Fruit fly (Drosophila melanogaster) whole organism, adult: ENCODE measurements around the gene Slip1.
A peak's percentile ranks its signal among the peaks of the same experiment; 100 is the strongest.

Experiments
- CG11617 ChIP-seq: fragments of 200-800 bp; sonication (Bioruptor generic); optimal IDR thresholded peaks from 2 replicates; lab custom pipeline; 2017; ENCODE audit warnings: mild to moderate bottlenecking, missing biosample characterization, missing genetic modification reagents, missing genetic modification characterization
- CG12768 ChIP-seq: fragments of 200-800 bp; sonication (Bioruptor generic); optimal IDR thresholded peaks from 2 replicates; lab custom pipeline; 2017; ENCODE audit warnings: missing biosample characterization, missing genetic modification characterization, mild to moderate bottlenecking, moderate library complexity, missing genetic modification reagents
- CG14711 ChIP-seq: fragments of 200-800 bp; sonication (Bioruptor generic); optimal IDR thresholded peaks from 2 replicates; lab custom pipeline; 2018; ENCODE audit warnings: missing biosample characterization, mild to moderate bottlenecking, missing genetic modification characterization, moderate library complexity
- CG1620 ChIP-seq: fragments of 200-800 bp; sonication (Bioruptor generic); optimal IDR thresholded peaks from 2 replicates; lab custom pipeline; 2016; ENCODE audit warnings: missing biosample characterization, missing genetic modification characterization
- CG33017 ChIP-seq: fragments of 200-800 bp; sonication (Bioruptor generic); optimal IDR thresholded peaks from 2 replicates; lab custom pipeline; 2018; ENCODE audit warnings: missing biosample characterization, mild to moderate bottlenecking, missing genetic modification characterization, moderate library complexity
- CG5204 ChIP-seq: fragments of 200-800 bp; sonication (Bioruptor generic); optimal IDR thresholded peaks from 2 replicates; lab custom pipeline; 2016; ENCODE audit warnings: missing biosample characterization, missing genetic modification characterization
- CG7045 ChIP-seq: fragments of 200-800 bp; sonication (Bioruptor generic); optimal IDR thresholded peaks from 2 replicates; lab custom pipeline; 2017; ENCODE audit warnings: missing biosample characterization, mild to moderate bottlenecking, missing genetic modification characterization
- CG7101 ChIP-seq: fragments of 200-800 bp; sonication (Bioruptor generic); optimal IDR thresholded peaks from 2 replicates; lab custom pipeline; 2018; ENCODE audit warnings: missing biosample characterization, mild to moderate bottlenecking, missing genetic modification characterization, moderate library complexity
- Clk ChIP-seq: fragments of 200-800 bp; sonication (Bioruptor generic); optimal IDR thresholded peaks from 2 replicates; lab custom pipeline; 2017; ENCODE audit warnings: missing biosample characterization, missing genetic modification characterization
- Crg-1 ChIP-seq: fragments of 200-800 bp; sonication (Bioruptor generic); optimal IDR thresholded peaks from 2 replicates; lab custom pipeline; 2016; ENCODE audit warnings: missing biosample characterization, missing genetic modification characterization
- Hr96 ChIP-seq: fragments of 200-800 bp; sonication (Bioruptor generic); optimal IDR thresholded peaks from 2 replicates; lab custom pipeline; 2016; ENCODE audit warnings: missing biosample characterization, missing genetic modification characterization
- Mnt ChIP-seq: fragments of 200-800 bp; sonication (Bioruptor generic); optimal IDR thresholded peaks from 2 replicates; lab custom pipeline; 2016; ENCODE audit warnings: missing biosample characterization, mild to moderate bottlenecking, missing genetic modification characterization
- bab1 ChIP-seq: fragments of 200-800 bp; sonication (Bioruptor generic); optimal IDR thresholded peaks from 3 replicates; lab custom pipeline; 2019; ENCODE audit warnings: missing biosample characterization, mild to moderate bottlenecking, missing genetic modification characterization, moderate library complexity
- cic ChIP-seq: fragments of 200-800 bp; sonication (Bioruptor generic); optimal IDR thresholded peaks from 2 replicates; lab custom pipeline; 2017; ENCODE audit warnings: missing biosample characterization, mild to moderate bottlenecking, missing genetic modification characterization, moderate library complexity
- cnc ChIP-seq, 2 experiments: fragments of >200 bp; optimal IDR thresholded peaks; 2 replicates each; lab custom pipeline; 2017
- kay ChIP-seq: fragments of 200-800 bp; sonication (Bioruptor generic); peaks from one replicate; lab custom pipeline; 2016; ENCODE audit warnings: missing biosample characterization, missing genetic modification characterization, borderline replicate concordance
- ovo ChIP-seq: fragments of 200-800 bp; sonication (Bioruptor generic); optimal IDR thresholded peaks from 2 replicates; lab custom pipeline; 2016; ENCODE audit warnings: missing biosample characterization, missing genetic modification characterization
- pad ChIP-seq: fragments of 200-800 bp; sonication (Bioruptor generic); optimal IDR thresholded peaks from 3 replicates; lab custom pipeline; 2017; ENCODE audit warnings: missing biosample characterization, missing genetic modification characterization, mild to moderate bottlenecking, moderate library complexity, missing genetic modification reagents
- tj ChIP-seq: fragments of 200-800 bp; sonication (Bioruptor generic); optimal IDR thresholded peaks from 3 replicates; lab custom pipeline; 2017; ENCODE audit warnings: missing biosample characterization, mild to moderate bottlenecking, missing genetic modification characterization, moderate library complexity
- toe ChIP-seq: fragments of 200-800 bp; sonication (Bioruptor generic); optimal IDR thresholded peaks from 2 replicates; lab custom pipeline; 2016; ENCODE audit warnings: missing biosample characterization, missing genetic modification characterization

The Slip1 gene

dm6 chr4:659884-660846 lies 3.3 kb upstream of the Slip1 start, which contains the start of gene gw:
gw (minus strand) TSS chr4:660608.
- TF ChIP-seq CG11617 (peak; percentile 86), CG7045 (GFP tag; lab: Kevin White, UChicago) (peak; percentile 78), CG5204 (peak; percentile 84), ovo (GFP tag; lab: Kevin White, UChicago) (peak; percentile 84), CG12768 (GFP tag; lab: Kevin White, UChicago) (peak; percentile 75), CG33017 (tag; lab: Kevin White, UChicago) (peak; percentile 45), cnc (optimal IDR thresholded peaks at IDR 0.05; lab: Kevin White, UChicago) (peak in 1 of 2 experiments; percentile 57), bab1 (peak; percentile 73), toe (GFP tag; lab: Kevin White, UChicago) (peak; percentile 87), cic (GFP tag; lab: Kevin White, UChicago) (peak; percentile 67), Clk (GFP tag; lab: Kevin White, UChicago) (peak; percentile 71), CG14711 (tag; lab: Kevin White, UChicago) (peak; percentile 89), CG7101 (tag; lab: Kevin White, UChicago) (peak; percentile 86), CG1620 (GFP tag; lab: Kevin White, UChicago) (peak; percentile 82), Mnt (GFP tag; lab: Kevin White, UChicago) (peak; percentile 90), Crg-1 (GFP tag; lab: Kevin White, UChicago) (peak; percentile 88), pad (GFP tag; lab: Kevin White, UChicago) (peak; percentile 65), Hr96 (no peak), tj (GFP tag; lab: Kevin White, UChicago) (peak; percentile 48), kay (GFP tag; lab: Kevin White, UChicago) (peak; percentile 94)

- TF ChIP-seq CG5204 (no peak), kay (GFP tag; lab: Kevin White, UChicago) (peak; percentile 55)
Measured at dm6 chr4:662101-662500, 1.3 kb upstream of the Slip1 start.

dm6 chr4:664277-664676 lies 856 bp downstream of the Slip1 start:
- TF ChIP-seq kay (GFP tag; lab: Kevin White, UChicago) (peak; percentile 63), CG7045 (GFP tag; lab: Kevin White, UChicago) (no peak)

dm6 chr4:670905-671419 lies 7.5 kb downstream of the Slip1 start, which contains the start of gene CG11360:
CG11360 (plus strand) TSS chr4:671142.
- TF ChIP-seq tj (GFP tag; lab: Kevin White, UChicago): no peak
- TF ChIP-seq CG7101 (tag; lab: Kevin White, UChicago): peak; percentile 33

- TF ChIP-seq kay (GFP tag; lab: Kevin White, UChicago) (peak; percentile 99), ovo (GFP tag; lab: Kevin White, UChicago) (no peak), CG1620 (GFP tag; lab: Kevin White, UChicago) (no peak), CG12768 (GFP tag; lab: Kevin White, UChicago) (peak; percentile 8), CG14711 (tag; lab: Kevin White, UChicago) (peak; percentile 37), CG5204 (peak; percentile 49), cnc (optimal IDR thresholded peaks at IDR 0.05; lab: Kevin White, UChicago) (no peak), tj (GFP tag; lab: Kevin White, UChicago) (no peak), Crg-1 (GFP tag; lab: Kevin White, UChicago) (peak; percentile 18), Hr96 (no peak), bab1 (peak; percentile 67), cic (GFP tag; lab: Kevin White, UChicago) (peak; percentile 18), Clk (GFP tag; lab: Kevin White, UChicago) (no peak), Mnt (GFP tag; lab: Kevin White, UChicago) (peak; percentile 37), CG33017 (tag; lab: Kevin White, UChicago) (no peak), CG7045 (GFP tag; lab: Kevin White, UChicago) (no peak), toe (GFP tag; lab: Kevin White, UChicago) (no peak), CG7101 (tag; lab: Kevin White, UChicago) (no peak)
Measured at dm6 chr4:694917-695720, 31.7 kb downstream of the Slip1 start.

- TF ChIP-seq pad (GFP tag; lab: Kevin White, UChicago) (no peak), cic (GFP tag; lab: Kevin White, UChicago) (no peak), CG12768 (GFP tag; lab: Kevin White, UChicago) (peak; percentile 12), toe (GFP tag; lab: Kevin White, UChicago) (no peak), Crg-1 (GFP tag; lab: Kevin White, UChicago) (no peak), bab1 (peak; percentile 25), CG33017 (tag; lab: Kevin White, UChicago) (peak; percentile 4), CG7045 (GFP tag; lab: Kevin White, UChicago) (no peak), tj (GFP tag; lab: Kevin White, UChicago) (no peak), cnc (optimal IDR thresholded peaks at IDR 0.05; lab: Kevin White, UChicago) (no peak), ovo (GFP tag; lab: Kevin White, UChicago) (no peak), Hr96 (no peak), Mnt (GFP tag; lab: Kevin White, UChicago) (peak; percentile 13), CG1620 (GFP tag; lab: Kevin White, UChicago) (peak; percentile 23), Clk (GFP tag; lab: Kevin White, UChicago) (no peak), CG14711 (tag; lab: Kevin White, UChicago) (no peak), CG11617 (peak; percentile 15), kay (GFP tag; lab: Kevin White, UChicago) (no peak), CG7101 (tag; lab: Kevin White, UChicago) (peak; percentile 49), CG5204 (no peak)
Measured at dm6 chr4:695845-696244, 32.4 kb downstream of the Slip1 start, which contains the start of gene myo. myo (minus strand) TSS chr4:696055.
